Worm (Caenorhabditis elegans) whole organism, early embryonic: ENCODE measurements around the gene C14B4.2.

Experiments used
- B0310.2 ChIP-seq: sonication (generic microtip); optimal IDR thresholded peaks from 2 replicates; lab custom pipeline; 2016; ENCODE audit warnings: mild to moderate bottlenecking, missing genetic modification characterization, missing compliant biosample characterization
- F13C5.2 ChIP-seq: sonication (generic microtip); optimal IDR thresholded peaks from 2 replicates; lab custom pipeline; 2017; ENCODE audit warnings: mild to moderate bottlenecking, missing genetic modification characterization, inconsistent platforms, missing compliant biosample characterization
- aly-1 ChIP-seq: sonication (generic microtip); optimal IDR thresholded peaks from 2 replicates; lab custom pipeline; 2016; ENCODE audit warnings: missing genetic modification characterization, missing compliant biosample characterization
- ama-1 ChIP-seq: fragments of 150-350 bp; optimal IDR thresholded peaks from 2 replicates; lab custom pipeline; 2014
- ceh-13 ChIP-seq: fragments of 200-800 bp; sonication (Bioruptor generic); optimal IDR thresholded peaks from 2 replicates; lab custom pipeline; 2018; ENCODE audit warnings: mild to moderate bottlenecking, missing genetic modification characterization, missing compliant biosample characterization
- ceh-36 ChIP-seq: sonication (generic microtip); optimal IDR thresholded peaks from 2 replicates; lab custom pipeline; 2016; ENCODE audit warnings: missing genetic modification characterization, inconsistent platforms, missing compliant biosample characterization
- ets-7 ChIP-seq: sonication (generic microtip); optimal IDR thresholded peaks from 2 replicates; lab custom pipeline; 2016; ENCODE audit warnings: missing genotype, missing genetic modification characterization, missing compliant biosample characterization
- flt-1 ChIP-seq: fragments of 200-800 bp; sonication (Bioruptor generic); IDR thresholded peaks from 2 replicates; pipeline ENCODE4 v1.3.6; 2022; ENCODE audit warnings: missing genetic modification characterization, missing compliant biosample characterization
- hmbx-1 ChIP-seq: sonication (generic microtip); optimal IDR thresholded peaks from 2 replicates; lab custom pipeline; 2016; ENCODE audit warnings: mild to moderate bottlenecking, missing genetic modification characterization, missing compliant biosample characterization
- hmg-4 ChIP-seq: fragments of 200-800 bp; sonication (Bioruptor generic); optimal IDR thresholded peaks from 2 replicates; lab custom pipeline; 2018; ENCODE audit warnings: mild to moderate bottlenecking, missing genetic modification characterization, missing compliant biosample characterization
- hnd-1 ChIP-seq: sonication (generic microtip); optimal IDR thresholded peaks from 2 replicates; lab custom pipeline; 2016; ENCODE audit warnings: missing genetic modification characterization, missing compliant biosample characterization
- pes-1 ChIP-seq: fragments of 200-800 bp; sonication (Bioruptor generic); IDR thresholded peaks from 2 replicates; pipeline ENCODE4 v1.3.6; 2022; ENCODE audit warnings: missing genetic modification reagents, missing genetic modification characterization, missing compliant biosample characterization
- scrt-1 ChIP-seq: fragments of 200-800 bp; sonication (Bioruptor generic); IDR thresholded peaks from 2 replicates; pipeline ENCODE4 v1.3.6; 2022; ENCODE audit warnings: missing genetic modification characterization, missing compliant biosample characterization
- sea-1 ChIP-seq: fragments of 200-800 bp; sonication (Bioruptor generic); conservative IDR thresholded peaks from 2 replicates; pipeline ENCODE4 v1.3.6; 2022; ENCODE audit warnings: missing genetic modification characterization, missing compliant biosample characterization
- tbx-11 ChIP-seq: fragments of 200-800 bp; sonication (Bioruptor generic); IDR thresholded peaks from 2 replicates; pipeline ENCODE4 v1.3.6; 2022; ENCODE audit warnings: missing genetic modification characterization, missing compliant biosample characterization
- tbx-37 ChIP-seq: fragments of 200-800 bp; sonication (Bioruptor generic); conservative IDR thresholded peaks from 2 replicates; pipeline ENCODE4 v1.3.6; 2022; ENCODE audit warnings: missing genetic modification reagents, missing genetic modification characterization, missing compliant biosample characterization
- tra-4 ChIP-seq: sonication (generic microtip); optimal IDR thresholded peaks from 2 replicates; lab custom pipeline; 2017; ENCODE audit warnings: missing genetic modification characterization, missing compliant biosample characterization

Gene C14B4.2

ce11 chrV:19356717-19357116 lies 5.8 kb downstream of the C14B4.2 start:
- TF ChIP-seq sea-1 (no peak), scrt-1 (GFP tag; lab: Robert Waterston, UW) (no peak), hnd-1 (tag; lab: Kevin White, UChicago) (no peak), tra-4 (tag; lab: Kevin White, UChicago) (no peak), ets-7 (tag; lab: Kevin White, UChicago) (no peak), ama-1 (lab: Kevin White, UChicago) (no peak), pes-1 (no peak), ceh-13 (GFP tag; lab: Kevin White, UChicago) (no peak), F13C5.2 (tag; lab: Kevin White, UChicago) (no peak), flt-1 (no peak), aly-1 (tag; lab: Kevin White, UChicago) (no peak), tbx-11 (no peak), hmbx-1 (tag; lab: Kevin White, UChicago) (no peak), B0310.2 (tag; lab: Kevin White, UChicago) (no peak), hmg-4 (no peak), tbx-37 (GFP tag; lab: Robert Waterston, UW) (no peak), ceh-36 (tag; lab: Kevin White, UChicago) (no peak)

ce11 chrV:19355219-19355618 lies 7.2 kb downstream of the C14B4.2 start:
- TF ChIP-seq F13C5.2 (tag; lab: Kevin White, UChicago) (no peak), ceh-36 (tag; lab: Kevin White, UChicago) (no peak), ceh-13 (GFP tag; lab: Kevin White, UChicago) (no peak), tbx-11 (no peak), aly-1 (tag; lab: Kevin White, UChicago) (no peak), hmg-4 (no peak), pes-1 (no peak), flt-1 (no peak), hnd-1 (tag; lab: Kevin White, UChicago) (no peak), ets-7 (tag; lab: Kevin White, UChicago) (no peak), tbx-37 (GFP tag; lab: Robert Waterston, UW) (no peak), hmbx-1 (tag; lab: Kevin White, UChicago) (no peak), sea-1 (no peak), tra-4 (tag; lab: Kevin White, UChicago) (no peak), ama-1 (lab: Kevin White, UChicago) (no peak), B0310.2 (tag; lab: Kevin White, UChicago) (no peak), scrt-1 (GFP tag; lab: Robert Waterston, UW) (no peak)

- TF ChIP-seq F13C5.2 (tag; lab: Kevin White, UChicago) (no peak), tbx-37 (GFP tag; lab: Robert Waterston, UW) (no peak), tra-4 (tag; lab: Kevin White, UChicago) (no peak), ama-1 (lab: Kevin White, UChicago) (no peak), pes-1 (no peak), sea-1 (no peak)
Observed at ce11 chrV:19354506-19354905, 8.0 kb downstream of the C14B4.2 start.

- TF ChIP-seq ets-7 (tag; lab: Kevin White, UChicago): no peak
- TF ChIP-seq sea-1: no peak
- no peak for TF ChIP-seq ceh-36 (tag; lab: Kevin White, UChicago)
- TF ChIP-seq ceh-13 (GFP tag; lab: Kevin White, UChicago): no peak
- no peak for TF ChIP-seq F13C5.2 (tag; lab: Kevin White, UChicago)
- no peak for TF ChIP-seq hmbx-1 (tag; lab: Kevin White, UChicago)
Observed at ce11 chrV:19351944-19352343, 10.5 kb downstream of the C14B4.2 start.

ce11 chrV:19337333-19337732 lies 25.1 kb downstream of the C14B4.2 start:
- TF ChIP-seq aly-1 (tag; lab: Kevin White, UChicago) (no peak), tbx-11 (no peak), sea-1 (no peak), ceh-36 (tag; lab: Kevin White, UChicago) (no peak), ceh-13 (GFP tag; lab: Kevin White, UChicago) (no peak), ama-1 (lab: Kevin White, UChicago) (no peak), hmbx-1 (tag; lab: Kevin White, UChicago) (no peak), F13C5.2 (tag; lab: Kevin White, UChicago) (no peak), tra-4 (tag; lab: Kevin White, UChicago) (no peak), ets-7 (tag; lab: Kevin White, UChicago) (no peak)

ce11 chrV:19329263-19329662 lies 33.2 kb downstream of the C14B4.2 start, which contains the start of gene fbxb-65:
Gene fbxb-65, plus strand, starts transcription at chrV:19329563.
- TF ChIP-seq tbx-37 (GFP tag; lab: Robert Waterston, UW): no peak
- TF ChIP-seq hmg-4: no peak
- TF ChIP-seq ama-1 (lab: Kevin White, UChicago): no peak
- TF ChIP-seq hnd-1 (tag; lab: Kevin White, UChicago): no peak
- TF ChIP-seq sea-1: no peak
- TF ChIP-seq ets-7 (tag; lab: Kevin White, UChicago): no peak
- TF ChIP-seq tra-4 (tag; lab: Kevin White, UChicago): no peak
- no peak for TF ChIP-seq flt-1
- TF ChIP-seq B0310.2 (tag; lab: Kevin White, UChicago): no peak
- TF ChIP-seq ceh-13 (GFP tag; lab: Kevin White, UChicago): no peak
- TF ChIP-seq hmbx-1 (tag; lab: Kevin White, UChicago): no peak

ce11 chrV:19325436-19325835 lies 37.0 kb downstream of the C14B4.2 start:
- TF ChIP-seq pes-1 (no peak), ama-1 (lab: Kevin White, UChicago) (no peak), tbx-37 (GFP tag; lab: Robert Waterston, UW) (no peak), scrt-1 (GFP tag; lab: Robert Waterston, UW) (no peak), sea-1 (no peak), hmbx-1 (tag; lab: Kevin White, UChicago) (no peak), hnd-1 (tag; lab: Kevin White, UChicago) (no peak)

ce11 chrV:19322387-19322786 lies 40.1 kb downstream of the C14B4.2 start, which contains the start of gene C43D7.4:
Gene C43D7.4, minus strand, starts transcription at chrV:19322487.
- no peak for TF ChIP-seq hnd-1 (tag; lab: Kevin White, UChicago)
